Fruit fly (Drosophila melanogaster) whole organism, embryonic: ENCODE measurements around the gene Oseg1.

Source experiments
- B-H2 ChIP-seq: fragments of 200-800 bp; sonication (Bioruptor generic); optimal IDR thresholded peaks from 2 replicates; lab custom pipeline; 2018; ENCODE audit warnings: missing biosample characterization, mild to moderate bottlenecking, missing genetic modification characterization
- Blimp-1 ChIP-seq: fragments of 200-800 bp; sonication (Bioruptor generic); optimal IDR thresholded peaks from 3 replicates; lab custom pipeline; 2018; ENCODE audit warnings: missing biosample characterization, missing genetic modification characterization, mild to moderate bottlenecking, moderate library complexity, missing genetic modification reagents
- CG15696 ChIP-seq: fragments of 200-800 bp; sonication (Bioruptor generic); optimal IDR thresholded peaks from 2 replicates; lab custom pipeline; 2019; ENCODE audit warnings: missing biosample characterization, mild to moderate bottlenecking, missing genetic modification characterization, moderate library complexity
- CG1603 ChIP-seq: fragments of 200-800 bp; sonication (Bioruptor generic); optimal IDR thresholded peaks from 2 replicates; lab custom pipeline; 2019; ENCODE audit warnings: missing biosample characterization, mild to moderate bottlenecking, missing genetic modification characterization, moderate library complexity
- CG16863 ChIP-seq: fragments of 200-800 bp; sonication (Bioruptor generic); optimal IDR thresholded peaks from 3 replicates; lab custom pipeline; 2016; ENCODE audit warnings: missing biosample characterization, missing genetic modification characterization
- CG17568 ChIP-seq: fragments of 200-800 bp; sonication (Bioruptor generic); optimal IDR thresholded peaks from 2 replicates; lab custom pipeline; 2018; ENCODE audit warnings: missing biosample characterization, mild to moderate bottlenecking, missing genetic modification characterization, moderate library complexity
- CG18764 ChIP-seq: fragments of 200-800 bp; sonication (Bioruptor generic); optimal IDR thresholded peaks from 3 replicates; lab custom pipeline; 2016; ENCODE audit warnings: missing biosample characterization, missing genetic modification characterization
- CG2120 ChIP-seq: fragments of 200-800 bp; sonication (Bioruptor generic); optimal IDR thresholded peaks from 3 replicates; lab custom pipeline; 2016; ENCODE audit warnings: missing biosample characterization, missing genetic modification characterization
- CG2678 ChIP-seq: fragments of 200-800 bp; sonication (Bioruptor generic); optimal IDR thresholded peaks from 3 replicates; lab custom pipeline; 2019; ENCODE audit warnings: missing biosample characterization, mild to moderate bottlenecking, missing genetic modification characterization, moderate library complexity
- CG34376 ChIP-seq: fragments of 200-800 bp; sonication (Bioruptor generic); optimal IDR thresholded peaks from 2 replicates; lab custom pipeline; 2018; ENCODE audit warnings: missing biosample characterization, mild to moderate bottlenecking, missing genetic modification characterization
- CG3726 ChIP-seq: fragments of 200-800 bp; sonication (Bioruptor generic); IDR thresholded peaks from 3 replicates; pipeline ENCODE4, ENCODE4 v1.3.6; 2022; ENCODE audit warnings: missing biosample characterization, missing genetic modification characterization
- CG5953 ChIP-seq: fragments of 200-800 bp; sonication (Bioruptor generic); IDR thresholded peaks from 2 replicates; pipeline ENCODE4 v1.3.6; 2022; ENCODE audit warnings: missing biosample characterization, missing genetic modification characterization
- CG6175 ChIP-seq: fragments of 200-800 bp; sonication (Bioruptor generic); IDR thresholded peaks from 3 replicates; pipeline ENCODE4 v1.3.6; 2022; ENCODE audit warnings: missing biosample characterization, missing genetic modification characterization
- CG6254 ChIP-seq: fragments of 200-800 bp; sonication (Bioruptor generic); optimal IDR thresholded peaks from 3 replicates; lab custom pipeline; 2017; ENCODE audit warnings: mild to moderate bottlenecking, missing biosample characterization, missing genetic modification reagents, missing genetic modification characterization
- CG6854 ChIP-seq: fragments of 200-800 bp; sonication (Bioruptor generic); optimal IDR thresholded peaks from 3 replicates; lab custom pipeline; 2017; ENCODE audit warnings: missing biosample characterization, mild to moderate bottlenecking, missing genetic modification characterization
- CG8290 ChIP-seq, 3 experiments: fragments of 200-800 bp; sonication (Bioruptor generic); optimal IDR thresholded peaks; 2 replicates each; lab custom pipeline; 2016 to 2019; ENCODE audit warnings: missing biosample characterization in 3 of 3, missing genetic modification characterization in 3 of 3, mild to moderate bottlenecking in 2 of 3, moderate library complexity in 1 of 3
- CG8944 ChIP-seq: fragments of 200-800 bp; sonication (Bioruptor generic); optimal IDR thresholded peaks from 3 replicates; lab custom pipeline; 2016; ENCODE audit warnings: missing biosample characterization, missing genetic modification characterization
- Chrac-16 ChIP-seq: fragments of 200-800 bp; sonication (Bioruptor generic); optimal IDR thresholded peaks from 3 replicates; lab custom pipeline; 2016; ENCODE audit warnings: missing biosample characterization, missing genetic modification characterization
- CkIIα-i1 ChIP-seq: fragments of 200-800 bp; sonication (Bioruptor generic); IDR thresholded peaks from 2 replicates; pipeline ENCODE4 v1.3.6; 2022; ENCODE audit warnings: missing biosample characterization, missing genetic modification characterization
- ERR ChIP-seq: fragments of 200-800 bp; sonication (Bioruptor generic); optimal IDR thresholded peaks from 2 replicates; lab custom pipeline; 2016; ENCODE audit warnings: missing biosample characterization, missing genetic modification characterization
- Fer2 ChIP-seq: fragments of 200-800 bp; sonication (Bioruptor generic); optimal IDR thresholded peaks from 2 replicates; lab custom pipeline; 2018; ENCODE audit warnings: missing biosample characterization, mild to moderate bottlenecking, missing genetic modification characterization, moderate library complexity
- HLH54F ChIP-seq: fragments of 200-800 bp; sonication (Bioruptor generic); optimal IDR thresholded peaks from 3 replicates; lab custom pipeline; 2016; ENCODE audit warnings: missing biosample characterization, missing genetic modification characterization
- Hand ChIP-seq: fragments of 200-800 bp; sonication (Bioruptor generic); optimal IDR thresholded peaks from 2 replicates; lab custom pipeline; 2017; ENCODE audit warnings: mild to moderate bottlenecking, missing biosample characterization, missing genetic modification reagents, missing genetic modification characterization
- Hey ChIP-seq: fragments of 200-800 bp; sonication (Bioruptor generic); optimal IDR thresholded peaks from 3 replicates; lab custom pipeline; 2018; ENCODE audit warnings: missing biosample characterization, mild to moderate bottlenecking, missing genetic modification characterization
- Lpt ChIP-seq: fragments of >200 bp; optimal IDR thresholded peaks from 2 replicates; lab custom pipeline; 2018; ENCODE audit warnings: missing biosample characterization, missing genetic modification characterization
- NC2β ChIP-seq: fragments of 200-800 bp; sonication (Bioruptor generic); optimal IDR thresholded peaks from 2 replicates; lab custom pipeline; 2016; ENCODE audit warnings: missing biosample characterization, missing genetic modification characterization
- Sry-β ChIP-seq: fragments of 200-800 bp; sonication (Bioruptor generic); optimal IDR thresholded peaks from 2 replicates; lab custom pipeline; 2018; ENCODE audit warnings: missing biosample characterization, mild to moderate bottlenecking, missing genetic modification characterization, moderate library complexity
- ash1 ChIP-seq: fragments of 200-800 bp; sonication (Bioruptor generic); optimal IDR thresholded peaks from 2 replicates; lab custom pipeline; 2018; ENCODE audit warnings: missing biosample characterization, mild to moderate bottlenecking, missing genetic modification characterization
- bbx ChIP-seq: fragments of 200-800 bp; sonication (Bioruptor generic); IDR thresholded peaks from 2 replicates; pipeline ENCODE4 v1.3.6; 2022; ENCODE audit warnings: missing biosample characterization, missing genetic modification characterization; ENCODE audit not compliant: partially characterized antibody
- chif ChIP-seq, 2 experiments: fragments of 200-800 bp; sonication (Bioruptor generic); optimal IDR thresholded peaks; 3 replicates each; lab custom pipeline; 2016; ENCODE audit warnings: missing biosample characterization in 2 of 2, missing genetic modification characterization in 2 of 2
- dan ChIP-seq: fragments of 200-800 bp; sonication (Bioruptor generic); IDR thresholded peaks from 2 replicates; pipeline ENCODE4 v1.3.6; 2022; ENCODE audit warnings: missing biosample characterization, missing genetic modification characterization
- danr ChIP-seq: fragments of 200-800 bp; sonication (Bioruptor generic); IDR thresholded peaks from 2 replicates; pipeline ENCODE4 v1.3.6; 2022; ENCODE audit warnings: missing biosample characterization, missing genetic modification characterization
- dimm ChIP-seq: fragments of 200-800 bp; sonication (Bioruptor generic); IDR thresholded peaks from 2 replicates; pipeline ENCODE4 v1.3.6; 2022; ENCODE audit warnings: missing biosample characterization, missing genetic modification characterization
- dm ChIP-seq: fragments of 200-800 bp; sonication (Bioruptor generic); optimal IDR thresholded peaks from 3 replicates; lab custom pipeline; 2016; ENCODE audit warnings: missing biosample characterization, missing genetic modification characterization
- ems ChIP-seq: fragments of 200-800 bp; sonication (Bioruptor generic); optimal IDR thresholded peaks from 3 replicates; lab custom pipeline; 2016; ENCODE audit warnings: missing biosample characterization, missing genetic modification characterization
- fru ChIP-seq: fragments of >200 bp; optimal IDR thresholded peaks from 2 replicates; lab custom pipeline; 2017
- gcm2 ChIP-seq: fragments of 200-800 bp; sonication (Bioruptor generic); optimal IDR thresholded peaks from 2 replicates; lab custom pipeline; 2016; ENCODE audit warnings: missing biosample characterization, missing genetic modification characterization
- gfzf ChIP-seq: fragments of 200-800 bp; sonication (Bioruptor generic); optimal IDR thresholded peaks from 2 replicates; lab custom pipeline; 2016; ENCODE audit warnings: missing biosample characterization, mild to moderate bottlenecking, missing genetic modification characterization, moderate library complexity
- hb ChIP-seq: fragments of 200-800 bp; sonication (Bioruptor generic); IDR thresholded peaks from 3 replicates; pipeline ENCODE4 v1.3.6; 2022; ENCODE audit warnings: missing biosample characterization, missing genetic modification characterization; ENCODE audit not compliant: partially characterized antibody
- her ChIP-seq: fragments of 200-800 bp; sonication (Bioruptor generic); optimal IDR thresholded peaks from 2 replicates; lab custom pipeline; 2016; ENCODE audit warnings: missing biosample characterization, missing genetic modification characterization
- lab ChIP-seq: fragments of 200-800 bp; sonication (Bioruptor generic); optimal IDR thresholded peaks from 3 replicates; lab custom pipeline; 2017; ENCODE audit warnings: missing biosample characterization, missing genetic modification characterization, mild to moderate bottlenecking, moderate library complexity, missing genetic modification reagents
- lbe ChIP-seq: fragments of 200-800 bp; sonication (Bioruptor generic); optimal IDR thresholded peaks from 2 replicates; lab custom pipeline; 2016; ENCODE audit warnings: missing biosample characterization, mild to moderate bottlenecking, missing genetic modification characterization
- pb ChIP-seq: fragments of 200-800 bp; sonication (Bioruptor generic); optimal IDR thresholded peaks from 3 replicates; lab custom pipeline; 2016; ENCODE audit warnings: missing biosample characterization, missing genetic modification characterization
- pho ChIP-seq: fragments of 200-800 bp; sonication (Bioruptor generic); optimal IDR thresholded peaks from 2 replicates; lab custom pipeline; 2016; ENCODE audit warnings: missing biosample characterization, missing genetic modification characterization
- psq ChIP-seq: fragments of 200-800 bp; sonication (Bioruptor generic); optimal IDR thresholded peaks from 2 replicates; lab custom pipeline; 2017; ENCODE audit warnings: missing biosample characterization, missing genetic modification characterization
- sc ChIP-seq, 3 experiments: fragments of >200 bp in 2 of 3; fragments of 200-800 bp in 1 of 3; sonication (Bioruptor generic) in 1 of 3; optimal IDR thresholded peaks; 2 replicates in 2 of 3; 3 replicates in 1 of 3; lab custom pipeline; 2017; ENCODE audit warnings: mild to moderate bottlenecking in 1 of 3, missing biosample characterization in 1 of 3, missing genetic modification characterization in 1 of 3, missing genetic modification reagents in 1 of 3
- stwl ChIP-seq: fragments of 200-800 bp; sonication (Bioruptor generic); optimal IDR thresholded peaks from 3 replicates; lab custom pipeline; 2018; ENCODE audit warnings: missing biosample characterization, mild to moderate bottlenecking, missing genetic modification characterization, moderate library complexity
- tna ChIP-seq: fragments of 200-800 bp; sonication (Bioruptor generic); IDR thresholded peaks from 2 replicates; pipeline ENCODE4 v1.3.6; 2022; ENCODE audit warnings: missing biosample characterization, missing genetic modification characterization; ENCODE audit not compliant: partially characterized antibody
- twi ChIP-seq: fragments of 200-800 bp; optimal IDR thresholded peaks from 2 replicates; lab custom pipeline; 2019; ENCODE audit warnings: missing biosample characterization, mild to moderate bottlenecking, missing genetic modification characterization, moderate library complexity
- vvl ChIP-seq: fragments of 200-800 bp; sonication (Bioruptor generic); IDR thresholded peaks from 2 replicates; pipeline ENCODE4 v1.3.6; 2022; ENCODE audit warnings: missing biosample characterization, missing genetic modification characterization

The Oseg1 gene

DNA sequence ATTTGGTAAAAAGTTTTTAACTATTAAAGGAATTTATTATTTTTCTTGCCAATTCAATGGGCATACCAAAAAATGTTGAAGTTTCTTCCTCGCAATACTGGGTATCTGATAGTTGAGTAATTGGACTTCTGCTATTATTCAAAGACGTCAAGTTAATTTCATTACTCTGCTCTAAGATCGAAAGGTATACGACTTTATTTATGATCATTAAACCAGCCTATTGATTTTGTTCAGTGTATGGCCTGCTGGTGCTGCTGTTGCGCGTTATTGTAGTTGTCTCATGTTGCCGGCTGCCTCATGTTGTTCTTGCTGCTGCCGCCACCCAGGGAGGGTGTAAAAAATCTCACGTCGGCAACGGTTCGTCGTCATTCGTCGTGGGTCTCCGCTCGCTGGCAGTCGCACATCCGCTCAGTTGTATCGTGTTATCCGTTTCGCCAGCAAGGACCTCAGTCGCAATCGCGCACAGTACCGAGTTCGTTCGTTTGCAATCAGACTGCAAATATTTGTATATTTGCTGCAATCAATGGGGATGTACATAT lies 16.9 kb downstream of the Oseg1 start, which contains the start of gene CG7120 (continued):
- TF ChIP-seq CG15696 (tag; lab: Kevin White, UChicago) = no peak
- no peak for TF ChIP-seq CG3726
- no peak for TF ChIP-seq Hey
- peak; percentile 24 for TF ChIP-seq CG18764 (GFP tag; lab: Kevin White, UChicago)
- peak; percentile 51 for TF ChIP-seq CG16863 (GFP tag; lab: Kevin White, UChicago)
- TF ChIP-seq Chrac-16 = peak; percentile 24
- TF ChIP-seq B-H2 (GFP tag; lab: Kevin White, UChicago) = no peak
- TF ChIP-seq Hand (GFP tag; lab: Kevin White, UChicago) = peak; percentile 48
- peak; percentile 58 for TF ChIP-seq CG2120 (GFP tag; lab: Kevin White, UChicago)
- no peak for TF ChIP-seq gcm2 (GFP tag; lab: Kevin White, UChicago)
- TF ChIP-seq dimm (GFP tag; lab: Robert Waterston, UW) = no peak
- no peak for TF ChIP-seq stwl (tag; lab: Kevin White, UChicago)
- TF ChIP-seq danr (GFP tag; lab: Robert Waterston, UW) = no peak
- no peak for TF ChIP-seq fru (lab: Kevin White, UChicago)
- peak; percentile 55 for TF ChIP-seq Blimp-1 (GFP tag; lab: Kevin White, UChicago)
- no peak for TF ChIP-seq pho (GFP tag; lab: Kevin White, UChicago)
- no peak for TF ChIP-seq Sry-β
- peak; percentile 20 to 66 for TF ChIP-seq chif (GFP tag; optimal IDR thresholded peaks at IDR 0.05; lab: Kevin White, UChicago)
- no peak for TF ChIP-seq CG2678
- peak; percentile 28 for TF ChIP-seq NC2β (GFP tag; lab: Kevin White, UChicago)
- no peak for TF ChIP-seq CG6175 (GFP tag; lab: Robert Waterston, UW)
- TF ChIP-seq CG1603 = peak; percentile 33
- TF ChIP-seq hb (GFP tag; lab: Robert Waterston, UW) = no peak
- TF ChIP-seq sc (optimal IDR thresholded peaks at IDR 0.05; lab: Kevin White, UChicago) = no peak
- peak; percentile 39 for TF ChIP-seq sc (GFP tag; optimal IDR thresholded peaks at IDR 0.05; lab: Kevin White, UChicago)
- TF ChIP-seq CG5953 (GFP tag; lab: Robert Waterston, UW) = no peak
- no peak for TF ChIP-seq Lpt
- no peak for TF ChIP-seq ash1 (GFP tag; lab: Kevin White, UChicago)
- no peak for TF ChIP-seq CG8290 (GFP tag; optimal IDR thresholded peaks at IDR 0.05; lab: Kevin White, UChicago)
- peak in 1 of 2 experiments; percentile 51 for TF ChIP-seq CG8290 (tag; optimal IDR thresholded peaks at IDR 0.05; lab: Kevin White, UChicago)
- TF ChIP-seq dm (GFP tag; lab: Kevin White, UChicago) = no peak
- no peak for TF ChIP-seq CG34376 (GFP tag; lab: Kevin White, UChicago)
- no peak for TF ChIP-seq pb
- TF ChIP-seq ERR (GFP tag; lab: Kevin White, UChicago) = no peak
- TF ChIP-seq lab = peak; percentile 61
- no peak for TF ChIP-seq gfzf
- peak; percentile 33 for TF ChIP-seq twi (tag; lab: Kevin White, UChicago)
- no peak for TF ChIP-seq psq
- TF ChIP-seq CG6254 (GFP tag; lab: Kevin White, UChicago) = peak; percentile 40
- no peak for TF ChIP-seq ems (GFP tag; lab: Kevin White, UChicago)
- TF ChIP-seq vvl = no peak
- no peak for TF ChIP-seq her (GFP tag; lab: Kevin White, UChicago)
- no peak for TF ChIP-seq CG6854 (GFP tag; lab: Kevin White, UChicago)
- peak; percentile 11 for TF ChIP-seq CG8944 (GFP tag; lab: Kevin White, UChicago)
- TF ChIP-seq lbe (GFP tag; lab: Kevin White, UChicago) = no peak
- TF ChIP-seq CG17568 (GFP tag; lab: Kevin White, UChicago) = no peak
- peak; percentile 20 for TF ChIP-seq HLH54F (GFP tag; lab: Kevin White, UChicago)
- no peak for TF ChIP-seq CkIIα-i1
- TF ChIP-seq dan (GFP tag; lab: Robert Waterston, UW) = no peak
- TF ChIP-seq tna (GFP tag; lab: Robert Waterston, UW) = no peak; the same call in 1 of the 2 replicates
- TF ChIP-seq bbx (GFP tag; lab: Robert Waterston, UW) = no peak
- TF ChIP-seq Fer2 (tag; lab: Kevin White, UChicago) = no peak
